Worm (Caenorhabditis elegans): ENCODE data around the gene mcu-1.

The mcu-1 gene

DNA sequence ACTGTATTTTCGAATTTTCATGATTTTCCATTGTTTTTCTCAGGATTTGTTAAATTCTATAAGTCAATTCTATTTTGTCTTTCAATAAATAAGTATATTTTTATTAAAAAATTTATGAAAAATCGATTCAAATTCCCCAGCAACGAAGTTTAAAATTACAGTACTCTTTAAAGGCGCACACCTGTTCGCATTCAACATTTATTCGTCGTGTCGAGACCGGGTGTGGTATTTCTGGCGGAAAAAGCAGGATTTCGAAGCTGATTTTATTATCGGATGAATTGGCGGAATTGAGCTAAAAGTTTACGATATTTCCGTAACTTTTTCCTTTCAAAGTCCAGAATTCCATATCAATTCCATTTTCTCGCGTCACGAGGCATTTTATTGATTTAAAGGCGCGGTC, 6.4 kb upstream of the mcu-1 start:
- TF ChIP-seq F33H1.4 (GFP tag; IDR thresholded peaks at IDR 0.05) (peak; percentile 65), cebp-2 (GFP tag; IDR thresholded peaks at IDR 0.05) (no peak), B0261.1 (tag; optimal IDR thresholded peaks at IDR 0.05) (no peak), nhr-179 (tag; optimal IDR thresholded peaks at IDR 0.05) (no peak), chd-7 (tag; optimal IDR thresholded peaks at IDR 0.05) (no peak), lir-1 (GFP tag; conservative IDR thresholded peaks at IDR 0.05) (no peak), F22D6.2 (tag; optimal IDR thresholded peaks at IDR 0.05) (no peak), gei-17 (GFP tag; optimal IDR thresholded peaks at IDR 0.05) (no peak), let-526 (GFP tag; IDR thresholded peaks at IDR 0.05) (no peak), madf-6 (GFP tag; IDR thresholded peaks at IDR 0.05) (peak; percentile 60), madf-8 (GFP tag; conservative IDR thresholded peaks at IDR 0.05) (peak; percentile 25; the same call in 1 of the 2 replicates), lin-26 (GFP tag; IDR thresholded peaks at IDR 0.05) (no peak), tlf-1 (GFP tag; optimal IDR thresholded peaks at IDR 0.05) (no peak), snpc-4 (GFP tag; optimal IDR thresholded peaks at IDR 0.05) (no peak), snpc-4 (tag; optimal IDR thresholded peaks at IDR 0.05) (peak in 2 of 4 experiments; percentile 32 to 63), let-607 (tag; optimal IDR thresholded peaks at IDR 0.05) (no peak), Y53G8AR.9 (GFP tag; conservative IDR thresholded peaks at IDR 0.05) (no peak), hlh-12 (tag; optimal IDR thresholded peaks at IDR 0.05) (no peak), ztf-6 (GFP tag; IDR thresholded peaks at IDR 0.05) (no peak), snpc-1.3 (tag; optimal IDR thresholded peaks at IDR 0.05; ENCODE audit: insufficient read depth) (no peak), F49E8.2 (tag; optimal IDR thresholded peaks at IDR 0.05; ENCODE audit: insufficient read depth) (no peak), repo-1 (tag; optimal IDR thresholded peaks at IDR 0.05) (no peak), hmg-1.2 (GFP tag; IDR thresholded peaks at IDR 0.05) (no peak), xnd-1 (tag; optimal IDR thresholded peaks at IDR 0.05) (peak; percentile 41), aptf-2 (GFP tag; conservative IDR thresholded peaks at IDR 0.05) (no peak), nfya-1 (tag; optimal IDR thresholded peaks at IDR 0.05; ENCODE audit: borderline replicate concordance, insufficient read depth) (no peak), ceh-91 (GFP tag; IDR thresholded peaks at IDR 0.05) (peak; percentile 45), attf-3 (GFP tag; conservative IDR thresholded peaks at IDR 0.05) (no peak), F57A8.1 (GFP tag; optimal IDR thresholded peaks at IDR 0.05) (no peak), egl-18 (GFP tag; IDR thresholded peaks at IDR 0.05) (no peak), efl-1 (GFP tag; optimal IDR thresholded peaks at IDR 0.05) (peak; percentile 29), B0336.3 (GFP tag; IDR thresholded peaks at IDR 0.05) (no peak), egrh-3 (GFP tag; IDR thresholded peaks at IDR 0.05) (no peak), lsl-1 (GFP tag; optimal IDR thresholded peaks at IDR 0.05) (peak; percentile 72), Y56A3A.18 (GFP tag; IDR thresholded peaks at IDR 0.05) (no peak), madf-3 (GFP tag; IDR thresholded peaks at IDR 0.05) (no peak), tbp1 (GFP tag; optimal IDR thresholded peaks at IDR 0.05) (no peak), mel-28 (tag; optimal IDR thresholded peaks at IDR 0.05; ENCODE audit: borderline replicate concordance) (no peak), ztf-3 (GFP tag; optimal IDR thresholded peaks at IDR 0.05) (no peak), sea-2 (GFP tag; IDR thresholded peaks at IDR 0.05) (no peak), unc-62 (GFP tag; optimal IDR thresholded peaks at IDR 0.05) (no peak), atf-7 (tag; optimal IDR thresholded peaks at IDR 0.05) (no peak), ztf-28 (GFP tag; IDR thresholded peaks at IDR 0.05) (no peak), C06A6.2 (GFP tag; conservative IDR thresholded peaks at IDR 0.05) (no peak)
